Worm (Caenorhabditis elegans): ENCODE data around the gene C04G2.10.

ce11 chrIV:10066456-10066855, 48.8 kb upstream of the C04G2.10 start:
- TF ChIP-seq nhr-12 (tag; optimal IDR thresholded peaks at IDR 0.05) (no peak), blmp-1 (tag; optimal IDR thresholded peaks at IDR 0.05) (no peak), ces-1 (GFP tag; optimal IDR thresholded peaks at IDR 0.05) (no peak), nhr-76 (tag; optimal IDR thresholded peaks at IDR 0.05) (no peak), unc-39 (tag; optimal IDR thresholded peaks at IDR 0.05) (no peak), drap-1 (GFP tag; optimal IDR thresholded peaks at IDR 0.05) (no peak), unc-62 (GFP tag; optimal IDR thresholded peaks at IDR 0.05) (no peak), lin-13 (tag; optimal IDR thresholded peaks at IDR 0.05) (no peak)
